Worm (Caenorhabditis elegans) whole organism, early embryonic: ENCODE data around the gene cox-11.

Experiments used
- B0310.2 ChIP-seq: sonication (generic microtip); optimal IDR thresholded peaks from 2 replicates; lab custom pipeline; 2016; ENCODE audit warnings: mild to moderate bottlenecking, missing genetic modification characterization, missing compliant biosample characterization
- ceh-36 ChIP-seq: sonication (generic microtip); optimal IDR thresholded peaks from 2 replicates; lab custom pipeline; 2016; ENCODE audit warnings: missing genetic modification characterization, inconsistent platforms, missing compliant biosample characterization
- hmg-4 ChIP-seq: fragments of 200-800 bp; sonication (Bioruptor generic); optimal IDR thresholded peaks from 2 replicates; lab custom pipeline; 2018; ENCODE audit warnings: mild to moderate bottlenecking, missing genetic modification characterization, missing compliant biosample characterization
- pes-1 ChIP-seq: fragments of 200-800 bp; sonication (Bioruptor generic); IDR thresholded peaks from 2 replicates; pipeline ENCODE4 v1.3.6; 2022; ENCODE audit warnings: missing genetic modification reagents, missing genetic modification characterization, missing compliant biosample characterization
- scrt-1 ChIP-seq: fragments of 200-800 bp; sonication (Bioruptor generic); IDR thresholded peaks from 2 replicates; pipeline ENCODE4 v1.3.6; 2022; ENCODE audit warnings: missing genetic modification characterization, missing compliant biosample characterization
- sea-1 ChIP-seq: fragments of 200-800 bp; sonication (Bioruptor generic); conservative IDR thresholded peaks from 2 replicates; pipeline ENCODE4 v1.3.6; 2022; ENCODE audit warnings: missing genetic modification characterization, missing compliant biosample characterization
- tra-4 ChIP-seq: sonication (generic microtip); optimal IDR thresholded peaks from 2 replicates; lab custom pipeline; 2017; ENCODE audit warnings: missing genetic modification characterization, missing compliant biosample characterization

DNA sequence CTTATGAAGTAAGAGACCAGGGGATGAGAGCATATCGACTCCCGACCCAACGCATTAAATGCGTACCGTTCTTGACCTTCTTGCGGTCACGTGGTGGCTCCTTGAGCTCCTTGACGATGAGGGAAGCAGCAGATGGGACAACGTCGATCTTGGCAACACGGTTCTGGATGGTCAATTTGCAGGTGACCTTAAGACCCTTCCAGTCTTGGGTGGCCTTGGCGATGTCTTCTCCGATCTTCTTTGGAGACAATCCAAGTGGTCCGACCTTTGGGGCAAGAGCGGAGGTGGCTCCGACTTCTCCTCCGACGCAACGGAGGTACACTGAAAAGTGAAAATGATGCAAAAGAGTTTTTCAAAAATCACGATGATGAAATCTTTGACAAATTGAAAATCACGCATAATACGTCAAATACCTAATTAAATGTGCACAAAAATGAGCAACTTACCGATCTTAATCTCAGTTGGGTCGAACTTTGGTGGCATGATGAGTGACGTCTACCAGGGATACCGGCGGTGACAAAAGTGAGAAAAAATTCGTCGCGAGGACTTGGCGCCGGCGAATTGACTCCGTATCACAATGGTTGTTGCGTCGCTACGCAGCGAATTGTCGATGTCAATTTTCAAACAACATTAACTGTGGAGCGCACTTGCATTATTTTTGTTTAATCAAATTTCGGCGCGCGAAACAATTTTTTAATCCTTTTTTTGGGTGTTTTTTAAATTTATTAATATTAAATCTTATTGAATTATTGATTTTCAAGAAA, 3.9 kb upstream of the cox-11 start, which contains the start of gene rpl-12:
- no peak for TF ChIP-seq scrt-1 (GFP tag; lab: Robert Waterston, UW)
- TF ChIP-seq ceh-36 = peak; percentile 37
- peak; percentile 65 for TF ChIP-seq pes-1 (GFP tag; lab: Robert Waterston, UW)
- TF ChIP-seq sea-1 (GFP tag; lab: Robert Waterston, UW) = peak; percentile 61; the same call in 1 of the 2 replicates
- TF ChIP-seq hmg-4 (GFP tag; lab: Kevin White, UChicago) = peak; percentile 72
- TF ChIP-seq tra-4 (tag; lab: Kevin White, UChicago) = no peak
- no peak for TF ChIP-seq B0310.2 (tag; lab: Kevin White, UChicago)
